Fruit fly (Drosophila melanogaster): ENCODE results near the gene RpS14b.

The RpS14b gene

DNA sequence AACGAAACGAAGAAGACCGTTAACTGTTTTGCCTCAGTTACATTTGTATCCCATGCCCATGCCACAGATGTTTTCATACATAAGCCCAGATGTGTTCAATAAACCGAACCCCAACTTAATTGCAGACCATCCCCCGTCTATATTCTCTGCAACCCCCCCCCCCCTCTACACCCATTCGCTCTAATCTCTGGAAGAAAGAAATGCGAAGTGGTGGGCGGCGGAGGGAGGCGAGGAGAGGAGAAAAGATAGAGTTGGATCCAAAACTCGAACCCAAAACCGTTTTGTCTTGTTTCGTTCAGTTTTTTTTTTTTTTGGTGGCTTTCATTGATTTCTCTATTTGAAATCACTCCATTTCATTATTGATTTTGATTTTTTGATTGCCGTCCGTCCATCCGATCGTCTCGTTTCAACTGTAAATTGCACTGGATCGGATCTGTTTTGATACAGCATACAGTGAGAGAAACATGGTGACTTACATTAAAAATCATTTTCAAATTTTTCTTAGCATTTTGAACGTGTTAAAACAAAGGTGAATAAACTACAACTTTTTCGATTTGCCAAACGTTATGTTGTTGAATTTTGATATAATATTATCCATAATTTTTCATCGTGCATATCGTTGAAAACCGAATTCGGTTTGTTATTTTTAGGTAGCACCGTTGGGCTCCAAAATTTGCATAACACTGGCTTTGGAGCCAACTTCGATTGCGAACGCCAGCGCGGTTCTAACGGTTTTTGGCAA, 41.0 kb downstream of the RpS14b start (continued):
- TF ChIP-seq svp (GFP tag) (peak; percentile 81), Eip75B (GFP tag; optimal IDR thresholded peaks at IDR 0.05) (peak; percentile 35), CG8119 (GFP tag; IDR thresholded peaks at IDR 0.05) (peak; percentile 45; the same call in 2 of the 3 replicates), fd85E (GFP tag; optimal IDR thresholded peaks at IDR 0.05) (no peak), CG4318 (GFP tag; optimal IDR thresholded peaks at IDR 0.05) (peak; percentile 10), esn (GFP tag; optimal IDR thresholded peaks at IDR 0.05) (peak; percentile 51), CG8319 (GFP tag; optimal IDR thresholded peaks at IDR 0.05) (no peak), CG34406 (GFP tag; optimal IDR thresholded peaks at IDR 0.05) (peak; percentile 41), Smox (GFP tag; optimal IDR thresholded peaks at IDR 0.05) (peak; percentile 31), pdm3 (GFP tag; optimal IDR thresholded peaks at IDR 0.05) (peak; percentile 44), CG7368 (GFP tag; optimal IDR thresholded peaks at IDR 0.05) (no peak), dsx (GFP tag; optimal IDR thresholded peaks at IDR 0.05; ENCODE audit: poor library complexity, severe bottlenecking) (no peak), Hr39 (GFP tag; optimal IDR thresholded peaks at IDR 0.05) (peak; percentile 39), CG11762 (GFP tag; optimal IDR thresholded peaks at IDR 0.05; ENCODE audit: insufficient read depth) (no peak)

dm6 chrX:7976976-7977834, 42.5 kb downstream of the RpS14b start:
- TF ChIP-seq CG6276 (GFP tag; optimal IDR thresholded peaks at IDR 0.05) (no peak), dac (GFP tag; optimal IDR thresholded peaks at IDR 0.05) (no peak), CG11762 (GFP tag; optimal IDR thresholded peaks at IDR 0.05; ENCODE audit: insufficient read depth) (no peak), Lpt (GFP tag; optimal IDR thresholded peaks at IDR 0.05) (no peak), Gug (GFP tag; IDR thresholded peaks at IDR 0.05) (0 out of 2 replicates have a peak, but pooled peaks have one; percentile 9), eg (GFP tag; IDR thresholded peaks at IDR 0.05) (0 out of 3 replicates have a peak, but pooled peaks have one; percentile 31), CG11294 (GFP tag; IDR thresholded peaks at IDR 0.05) (no peak), CG34406 (GFP tag; optimal IDR thresholded peaks at IDR 0.05) (no peak), CG15336 (GFP tag; IDR thresholded peaks at IDR 0.05) (no peak), CG3919 (GFP tag; optimal IDR thresholded peaks at IDR 0.05) (no peak), Sox14 (GFP tag; optimal IDR thresholded peaks at IDR 0.05) (no peak), CG8319 (GFP tag; optimal IDR thresholded peaks at IDR 0.05) (no peak), CG16779 (tag; optimal IDR thresholded peaks at IDR 0.05) (no peak), Hr39 (GFP tag; optimal IDR thresholded peaks at IDR 0.05) (no peak), Hr4 (GFP tag; optimal IDR thresholded peaks at IDR 0.05) (no peak), ss (GFP tag; optimal IDR thresholded peaks at IDR 0.05) (peak; percentile 13 to 83), cyc (GFP tag; optimal IDR thresholded peaks at IDR 0.05) (no peak), CG1621 (tag; optimal IDR thresholded peaks at IDR 0.05) (no peak), fkh (GFP tag; optimal IDR thresholded peaks at IDR 0.05) (no peak), acj6 (GFP tag; optimal IDR thresholded peaks at IDR 0.05) (no peak), net (GFP tag; optimal IDR thresholded peaks at IDR 0.05) (no peak), Sox15 (GFP tag; optimal IDR thresholded peaks at IDR 0.05) (no peak), CG31627 (GFP tag; optimal IDR thresholded peaks at IDR 0.05) (no peak), Eip93F (GFP tag; optimal IDR thresholded peaks at IDR 0.05) (no peak), Eip78C (GFP tag) (peak; percentile 67), Met (GFP tag; optimal IDR thresholded peaks at IDR 0.05) (no peak), CG8632 (GFP tag; optimal IDR thresholded peaks at IDR 0.05) (no peak), Ets96B (tag; optimal IDR thresholded peaks at IDR 0.05) (peak; percentile 2), OdsH (GFP tag; optimal IDR thresholded peaks at IDR 0.05) (peak; percentile 10), Smox (GFP tag; optimal IDR thresholded peaks at IDR 0.05) (no peak), salr (GFP tag; optimal IDR thresholded peaks at IDR 0.05) (no peak), CG10669 (GFP tag; optimal IDR thresholded peaks at IDR 0.05) (no peak), lz (GFP tag; optimal IDR thresholded peaks at IDR 0.05) (no peak), CG6792 (GFP tag; optimal IDR thresholded peaks at IDR 0.05) (peak; percentile 1), CG6163 (GFP tag; IDR thresholded peaks at IDR 0.05) (no peak), Eip75B (GFP tag; optimal IDR thresholded peaks at IDR 0.05) (peak; percentile 3), vri (GFP tag; optimal IDR thresholded peaks at IDR 0.05) (no peak), CG4318 (GFP tag; optimal IDR thresholded peaks at IDR 0.05) (peak; percentile 3), pdm3 (GFP tag; optimal IDR thresholded peaks at IDR 0.05) (peak; percentile 9), Hr38 (GFP tag; optimal IDR thresholded peaks at IDR 0.05) (no peak), fd85E (GFP tag; optimal IDR thresholded peaks at IDR 0.05) (no peak)
